Fruit fly (Drosophila melanogaster): Measurements from ENCODE around the gene AnxB9.

- TF ChIP-seq toe (GFP tag; optimal IDR thresholded peaks at IDR 0.05) (no peak), tj (GFP tag; optimal IDR thresholded peaks at IDR 0.05) (no peak), Clk (GFP tag; optimal IDR thresholded peaks at IDR 0.05) (no peak), cic (GFP tag; optimal IDR thresholded peaks at IDR 0.05) (no peak)
These were observed 8.7 kb downstream of the AnxB9 start, which contains the start of gene dmrt93B for dm6 chr3R:21073707-21074106.

Data from whole organism, adult.